Fruit fly (Drosophila melanogaster): ENCODE measurements around the gene Atet.
A peak's percentile ranks its signal among the peaks of the same experiment; 100 is the strongest.

Gene Atet

DNA sequence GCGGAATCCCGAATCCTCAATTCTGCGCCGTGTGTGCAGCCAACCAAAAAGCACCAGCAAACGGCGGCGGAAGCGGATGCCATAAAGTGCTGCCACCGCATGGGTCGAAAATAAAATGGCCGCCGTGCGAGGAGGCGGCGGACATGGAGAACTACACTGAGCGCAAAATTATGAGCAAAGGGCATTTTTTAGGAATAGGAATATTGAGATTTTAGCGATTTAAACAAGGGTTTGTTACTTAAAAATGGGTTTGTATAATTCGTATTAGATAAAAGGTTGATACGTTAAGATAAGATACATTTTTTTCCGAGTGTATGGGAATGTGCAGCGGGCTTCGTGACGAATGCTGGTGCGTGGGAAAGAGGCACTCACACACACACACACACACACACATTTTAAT lies 41.2 kb upstream of the Atet start:
- TF ChIP-seq CG17612 (GFP tag; IDR thresholded peaks at IDR 0.05) (no peak), CG3407 (GFP tag; optimal IDR thresholded peaks at IDR 0.05) (no peak), hb (GFP tag; IDR thresholded peaks at IDR 0.05; ENCODE audit: partially characterized antibody) (no peak), sr (GFP tag; IDR thresholded peaks at IDR 0.05) (no peak), fd3F (GFP tag; optimal IDR thresholded peaks at IDR 0.05) (no peak), CG4360 (GFP tag; IDR thresholded peaks at IDR 0.05) (no peak), prd (optimal IDR thresholded peaks at IDR 0.05) (no peak), prd (GFP tag; IDR thresholded peaks at IDR 0.05) (peak; percentile 75; the same call in 2 of the 3 replicates), ash1 (GFP tag; optimal IDR thresholded peaks at IDR 0.05) (no peak), Rfx (GFP tag; IDR thresholded peaks at IDR 0.05) (peak; percentile 27; the same call in 1 of the 2 replicates), scrt (GFP tag; optimal IDR thresholded peaks at IDR 0.05) (peak; percentile 8), CG33557 (GFP tag; optimal IDR thresholded peaks at IDR 0.05) (no peak), Taf1 (GFP tag; IDR thresholded peaks at IDR 0.05) (no peak), CG13624 (GFP tag; optimal IDR thresholded peaks at IDR 0.05) (no peak), ftz-f1 (GFP tag; optimal IDR thresholded peaks at IDR 0.05) (no peak), CG11093 (GFP tag; IDR thresholded peaks at IDR 0.05) (no peak), disco-r (GFP tag; optimal IDR thresholded peaks at IDR 0.05) (no peak), Fer1 (GFP tag; optimal IDR thresholded peaks at IDR 0.05) (peak; percentile 50), CG2875 (GFP tag; optimal IDR thresholded peaks at IDR 0.05) (peak; percentile 25), NFAT (GFP tag; IDR thresholded peaks at IDR 0.05) (no peak), pnt (GFP tag; optimal IDR thresholded peaks at IDR 0.05) (peak; percentile 48), Dad (GFP tag; optimal IDR thresholded peaks at IDR 0.05) (peak; percentile 17), CG4707 (GFP tag; optimal IDR thresholded peaks at IDR 0.05) (no peak), CG34224 (GFP tag; IDR thresholded peaks at IDR 0.05; ENCODE audit: partially characterized antibody) (no peak), CG1832 (GFP tag; optimal IDR thresholded peaks at IDR 0.05) (no peak), shn (GFP tag; optimal IDR thresholded peaks at IDR 0.05) (no peak), CTCF (GFP tag; optimal IDR thresholded peaks at IDR 0.05) (no peak), BEAF-32 (GFP tag; optimal IDR thresholded peaks at IDR 0.05) (no peak), CG9932 (GFP tag; IDR thresholded peaks at IDR 0.05) (0 out of 2 replicates have a peak, but pooled peaks have one; percentile 11), ab (GFP tag; optimal IDR thresholded peaks at IDR 0.05) (no peak), hkb (optimal IDR thresholded peaks at IDR 0.05) (no peak), hkb (GFP tag; IDR thresholded peaks at IDR 0.05) (peak; percentile 48), pan (optimal IDR thresholded peaks at IDR 0.05) (no peak), pan (GFP tag; optimal IDR thresholded peaks at IDR 0.05 in 1 of 2, IDR thresholded peaks at IDR 0.05 in 1 of 2) (peak in 1 of 2 experiments; percentile 28), CG4282 (GFP tag; optimal IDR thresholded peaks at IDR 0.05) (no peak), CG33213 (GFP tag; optimal IDR thresholded peaks at IDR 0.05) (no peak), tup (GFP tag; optimal IDR thresholded peaks at IDR 0.05) (no peak), hth (optimal IDR thresholded peaks at IDR 0.05) (no peak), kay (GFP tag; optimal IDR thresholded peaks at IDR 0.05) (no peak), Bgb (GFP tag; IDR thresholded peaks at IDR 0.05; ENCODE audit: partially characterized antibody) (no peak), CoRest (tag; optimal IDR thresholded peaks at IDR 0.05) (peak; percentile 21), CG8765 (GFP tag; IDR thresholded peaks at IDR 0.05) (no peak), gfzf (GFP tag; optimal IDR thresholded peaks at IDR 0.05) (no peak), CG9876 (GFP tag; optimal IDR thresholded peaks at IDR 0.05) (no peak), Gsc (GFP tag; IDR thresholded peaks at IDR 0.05) (no peak), ro (GFP tag; IDR thresholded peaks at IDR 0.05) (no peak), crp (GFP tag; optimal IDR thresholded peaks at IDR 0.05) (no peak), CG12219 (GFP tag; optimal IDR thresholded peaks at IDR 0.05) (peak; percentile 9), CG11695 (GFP tag; IDR thresholded peaks at IDR 0.05) (0 out of 3 replicates have a peak, but pooled peaks have one; percentile 22), vvl (GFP tag; IDR thresholded peaks at IDR 0.05) (peak; percentile 38; the same call in 1 of the 2 replicates), CG32772 (GFP tag; IDR thresholded peaks at IDR 0.05) (0 out of 2 replicates have a peak, but pooled peaks have one; percentile 24), stwl (tag; optimal IDR thresholded peaks at IDR 0.05) (no peak), row (GFP tag; IDR thresholded peaks at IDR 0.05) (peak; percentile 46)

All from whole organism, embryonic.